Fruit fly (Drosophila melanogaster) Kc167 (cell line): ENCODE results near the gene CG13113.

ENCODE experiments used
- Sin3A ChIP-seq: fragments of >200 bp; optimal IDR thresholded peaks from 2 replicates; lab custom pipeline; 2018; ENCODE audit warnings: missing external identifiers
- insv ChIP-seq: fragments of >200 bp; optimal IDR thresholded peaks from 3 replicates; lab custom pipeline; 2018; ENCODE audit warnings: missing external identifiers
- psq ChIP-seq: fragments of >200 bp; optimal IDR thresholded peaks from 2 replicates; lab custom pipeline; 2017; ENCODE audit warnings: missing external identifiers
- ttk ChIP-seq: sonication (Bioruptor generic); optimal IDR thresholded peaks from 2 replicates; lab custom pipeline; 2017; ENCODE audit warnings: missing external identifiers

DNA sequence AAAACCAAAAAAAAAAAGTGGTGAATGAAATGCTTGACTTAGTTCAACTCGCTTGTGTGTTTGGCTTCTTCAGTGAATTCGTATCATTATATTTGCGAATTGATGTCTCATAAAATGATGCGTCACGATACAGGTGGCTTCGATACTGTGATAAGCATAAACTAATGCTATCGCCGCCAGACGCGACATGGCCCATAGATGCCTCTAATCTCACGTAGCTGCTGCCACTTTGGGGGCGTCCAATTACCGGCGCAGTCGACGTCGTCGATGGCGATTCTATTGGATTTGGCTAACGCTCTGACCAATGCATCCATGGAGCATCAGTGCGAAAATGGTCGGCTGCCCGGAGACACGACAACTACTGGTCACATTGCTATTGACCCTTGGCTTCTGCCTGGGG is at the start of gene CG13113:
- TF ChIP-seq Sin3A (lab: Kevin White, UChicago) (no peak), insv (lab: Kevin White, UChicago) (no peak), psq (lab: Kevin White, UChicago) (no peak), ttk (lab: Kevin White, UChicago) (no peak)
